Worm (Caenorhabditis elegans) whole organism, L2 larva: ENCODE measurements around the gene sri-63.

Experiments
- R02D3.7 ChIP-seq: fragments of 150-350 bp; optimal IDR thresholded peaks from 2 replicates; lab custom pipeline; 2014; ENCODE audit warnings: missing biosample characterization, missing genetic modification characterization
- aly-2 ChIP-seq: fragments of 150-350 bp; optimal IDR thresholded peaks from 2 replicates; lab custom pipeline; 2014; ENCODE audit warnings: missing biosample characterization, missing genetic modification characterization
- ceh-82 ChIP-seq: fragments of 150-350 bp; optimal IDR thresholded peaks from 2 replicates; lab custom pipeline; 2014; ENCODE audit warnings: missing biosample characterization, missing genetic modification characterization
- egl-27 ChIP-seq: sonication (generic microtip); optimal IDR thresholded peaks from 3 replicates; lab custom pipeline; 2017; ENCODE audit warnings: missing biosample characterization, missing genetic modification reagents, missing genetic modification characterization
- elt-1 ChIP-seq: fragments of 150-350 bp; optimal IDR thresholded peaks from 2 replicates; lab custom pipeline; 2014; ENCODE audit warnings: missing biosample characterization, missing genetic modification characterization
- elt-3 ChIP-seq: sonication (generic microtip); optimal IDR thresholded peaks from 2 replicates; lab custom pipeline; 2017; ENCODE audit warnings: missing biosample characterization, missing genetic modification characterization
- fos-1 ChIP-seq: fragments of 150-350 bp; optimal IDR thresholded peaks from 2 replicates; lab custom pipeline; 2014; ENCODE audit warnings: missing biosample characterization, missing genetic modification characterization
- lsy-2 ChIP-seq, 2 experiments: fragments of 150-350 bp in 1 of 2; sonication (generic microtip) in 1 of 2; optimal IDR thresholded peaks; 2 replicates each; lab custom pipeline; 2014 to 2017; ENCODE audit warnings: missing biosample characterization in 2 of 2, missing genetic modification characterization in 2 of 2
- nhr-237 ChIP-seq: fragments of 150-350 bp; optimal IDR thresholded peaks from 2 replicates; lab custom pipeline; 2014; ENCODE audit warnings: missing biosample characterization, missing genetic modification characterization
- sma-3 ChIP-seq: sonication (generic microtip); optimal IDR thresholded peaks from 2 replicates; lab custom pipeline; 2016; ENCODE audit warnings: missing genetic modification reagents, missing genetic modification characterization, missing compliant biosample characterization
- snpc-4 ChIP-seq: fragments of 150-350 bp; optimal IDR thresholded peaks from 2 replicates; lab custom pipeline; 2014; ENCODE audit warnings: missing biosample characterization, missing genetic modification characterization
- unc-39 ChIP-seq: fragments of 150-350 bp; optimal IDR thresholded peaks from 2 replicates; lab custom pipeline; 2014; ENCODE audit warnings: missing biosample characterization, missing genetic modification characterization
- unc-62 ChIP-seq: fragments of 150-350 bp; optimal IDR thresholded peaks from 2 replicates; lab custom pipeline; 2014; ENCODE audit warnings: missing biosample characterization, missing genetic modification reagents, missing genetic modification characterization

DNA sequence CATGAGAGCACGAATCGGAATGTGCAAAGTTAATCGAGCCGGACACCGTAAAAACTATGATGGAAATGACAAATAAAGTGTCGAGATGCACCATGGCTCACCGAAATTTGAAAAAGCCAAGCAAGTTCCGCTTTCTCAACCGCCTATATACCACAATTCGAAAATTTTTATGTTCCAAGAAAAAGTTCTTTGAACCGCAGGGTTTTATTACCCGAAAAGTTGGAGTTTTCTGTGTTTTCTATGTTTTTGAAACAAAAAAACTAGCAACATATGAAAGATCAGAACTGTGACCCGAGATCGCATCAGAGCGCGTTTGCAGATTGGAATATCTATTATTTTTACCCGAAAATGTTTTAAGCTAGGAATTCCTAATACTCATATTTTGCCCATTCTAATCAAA is 39.9 kb downstream of the sri-63 start, which contains the start of gene Y46D2A.3:
- no peak for TF ChIP-seq snpc-4 (tag; lab: Kevin White, UChicago)
- TF ChIP-seq nhr-237 (tag; lab: Kevin White, UChicago), result no peak
- no peak for TF ChIP-seq sma-3
- no peak for TF ChIP-seq R02D3.7
- TF ChIP-seq lsy-2 (tag; optimal IDR thresholded peaks at IDR 0.05; lab: Kevin White, UChicago), result no peak
- no peak for TF ChIP-seq unc-39 (tag; lab: Kevin White, UChicago)
- TF ChIP-seq fos-1 (tag; lab: Kevin White, UChicago), result no peak
- TF ChIP-seq ceh-82 (tag; lab: Kevin White, UChicago), result no peak
- no peak for TF ChIP-seq elt-3 (tag; lab: Kevin White, UChicago)
- no peak for TF ChIP-seq egl-27 (tag; lab: Kevin White, UChicago)
- TF ChIP-seq aly-2 (tag; lab: Kevin White, UChicago), result no peak
- no peak for TF ChIP-seq elt-1 (tag; lab: Kevin White, UChicago)
- TF ChIP-seq unc-62 (GFP tag; lab: Kevin White, UChicago), result no peak
